Worm (Caenorhabditis elegans) whole organism, L4/young adult: Measurements from ENCODE around the gene rpl-16.

Source experiments
- W03F9.2 ChIP-seq: fragments of 150-350 bp; optimal IDR thresholded peaks from 2 replicates; lab custom pipeline; 2014; ENCODE audit warnings: missing biosample characterization, missing genetic modification characterization
- dao-5 ChIP-seq: sonication (generic microtip); optimal IDR thresholded peaks from 2 replicates; lab custom pipeline; 2016; ENCODE audit warnings: missing genotype, missing genetic modification characterization, moderate library complexity, missing compliant biosample characterization
- him-1 ChIP-seq: sonication (generic microtip); optimal IDR thresholded peaks from 2 replicates; lab custom pipeline; 2016; ENCODE audit warnings: missing genotype, missing genetic modification reagents, missing genetic modification characterization, missing compliant biosample characterization

- TF ChIP-seq him-1 (tag; lab: Kevin White, UChicago), result no peak
- no peak for TF ChIP-seq W03F9.2 (tag; lab: Kevin White, UChicago)
- TF ChIP-seq dao-5, result no peak
Observed at ce11 chrIII:3528342-3528741, 24.9 kb upstream of the rpl-16 start, which contains the start of gene rpl-37.
